Fruit fly (Drosophila melanogaster) whole organism, embryonic: ENCODE measurements around the gene Rrp5.

Experiments used
- Adf1 ChIP-seq: fragments of 200-800 bp; sonication (Bioruptor generic); IDR thresholded peaks from 2 replicates; pipeline ENCODE4 v1.3.6; 2022; ENCODE audit warnings: missing biosample characterization, missing genetic modification characterization
- Bdp1 ChIP-seq: fragments of 200-800 bp; sonication (Bioruptor generic); optimal IDR thresholded peaks from 3 replicates; lab custom pipeline; 2016; ENCODE audit warnings: missing biosample characterization, missing genetic modification characterization
- CG11398 ChIP-seq: fragments of 200-800 bp; sonication (Bioruptor generic); optimal IDR thresholded peaks from 2 replicates; lab custom pipeline; 2016; ENCODE audit warnings: missing biosample characterization, missing genetic modification characterization
- CG11696 ChIP-seq: fragments of 200-800 bp; sonication (Bioruptor generic); IDR thresholded peaks from 2 replicates; pipeline ENCODE4 v1.3.6; 2022; ENCODE audit warnings: missing biosample characterization, missing genetic modification characterization
- CG12659 ChIP-seq: fragments of 200-800 bp; sonication (Bioruptor generic); optimal IDR thresholded peaks from 3 replicates; lab custom pipeline; 2017; ENCODE audit warnings: mild to moderate bottlenecking, missing biosample characterization, missing genetic modification reagents, missing genetic modification characterization
- CG12942 ChIP-seq: fragments of 200-800 bp; sonication (Bioruptor generic); optimal IDR thresholded peaks from 3 replicates; lab custom pipeline; 2016; ENCODE audit warnings: missing biosample characterization, missing genetic modification characterization
- CG13296 ChIP-seq: fragments of 200-800 bp; sonication (Bioruptor generic); optimal IDR thresholded peaks from 3 replicates; lab custom pipeline; 2018; ENCODE audit warnings: missing biosample characterization, mild to moderate bottlenecking, missing genetic modification characterization
- CG14667 ChIP-seq: fragments of 200-800 bp; sonication (Bioruptor generic); IDR thresholded peaks from 2 replicates; pipeline ENCODE4 v1.3.6; 2022; ENCODE audit warnings: missing biosample characterization, missing genetic modification characterization
- CG14860 ChIP-seq: fragments of 200-800 bp; sonication (Bioruptor generic); IDR thresholded peaks from 3 replicates; pipeline ENCODE4 v1.3.6; 2022; ENCODE audit warnings: missing biosample characterization, missing genetic modification characterization; ENCODE audit not compliant: partially characterized antibody
- CG15479 ChIP-seq: fragments of 200-800 bp; sonication (Bioruptor generic); optimal IDR thresholded peaks from 3 replicates; lab custom pipeline; 2019; ENCODE audit warnings: missing biosample characterization, mild to moderate bottlenecking, missing genetic modification characterization, moderate library complexity
- CG1602 ChIP-seq: fragments of 200-800 bp; sonication (Bioruptor generic); optimal IDR thresholded peaks from 3 replicates; lab custom pipeline; 2016; ENCODE audit warnings: missing biosample characterization, missing genetic modification characterization
- CG17361 ChIP-seq: fragments of 200-800 bp; sonication (Bioruptor generic); IDR thresholded peaks from 3 replicates; pipeline ENCODE4 v1.3.6; 2022; ENCODE audit warnings: missing biosample characterization, missing genetic modification characterization
- CG2129 ChIP-seq: fragments of 200-800 bp; sonication (Bioruptor generic); IDR thresholded peaks from 2 replicates; pipeline ENCODE4 v1.3.6; 2022; ENCODE audit warnings: missing biosample characterization, missing genetic modification characterization; ENCODE audit not compliant: partially characterized antibody
- CG5953 ChIP-seq: fragments of 200-800 bp; sonication (Bioruptor generic); IDR thresholded peaks from 2 replicates; pipeline ENCODE4 v1.3.6; 2022; ENCODE audit warnings: missing biosample characterization, missing genetic modification characterization
- CG6813 ChIP-seq: fragments of 200-800 bp; sonication (Bioruptor generic); optimal IDR thresholded peaks from 2 replicates; lab custom pipeline; 2017; ENCODE audit warnings: missing biosample characterization, missing genetic modification characterization, mild to moderate bottlenecking, moderate library complexity, missing genetic modification reagents
- CG7745 ChIP-seq: fragments of 200-800 bp; sonication (Bioruptor generic); optimal IDR thresholded peaks from 2 replicates; lab custom pipeline; 2018; ENCODE audit warnings: missing biosample characterization, mild to moderate bottlenecking, missing genetic modification characterization, moderate library complexity
- CG7928 ChIP-seq: fragments of 200-800 bp; sonication (Bioruptor generic); optimal IDR thresholded peaks from 2 replicates; lab custom pipeline; 2017; ENCODE audit warnings: missing biosample characterization, mild to moderate bottlenecking, missing genetic modification characterization
- CG8765 ChIP-seq: fragments of 200-800 bp; sonication (Bioruptor generic); IDR thresholded peaks from 2 replicates; pipeline ENCODE4 v1.3.6; 2022; ENCODE audit warnings: missing biosample characterization, missing genetic modification characterization
- Chrac-16 ChIP-seq: fragments of 200-800 bp; sonication (Bioruptor generic); optimal IDR thresholded peaks from 3 replicates; lab custom pipeline; 2016; ENCODE audit warnings: missing biosample characterization, missing genetic modification characterization
- Dp ChIP-seq: fragments of 200-800 bp; sonication (Bioruptor generic); optimal IDR thresholded peaks from 2 replicates; lab custom pipeline; 2018; ENCODE audit warnings: missing biosample characterization, mild to moderate bottlenecking, missing genetic modification characterization, moderate library complexity
- E2f1 ChIP-seq: fragments of 200-800 bp; sonication (Bioruptor generic); IDR thresholded peaks from 2 replicates; pipeline ENCODE4 v1.3.6; 2022; ENCODE audit warnings: missing biosample characterization, missing genetic modification characterization
- ERR ChIP-seq: fragments of 200-800 bp; sonication (Bioruptor generic); optimal IDR thresholded peaks from 2 replicates; lab custom pipeline; 2016; ENCODE audit warnings: missing biosample characterization, missing genetic modification characterization
- Ets97D ChIP-seq: fragments of 200-800 bp; sonication (Bioruptor generic); optimal IDR thresholded peaks from 3 replicates; lab custom pipeline; 2016; ENCODE audit warnings: missing biosample characterization, missing genetic modification characterization
- HHEX ChIP-seq: fragments of 200-800 bp; sonication (Bioruptor generic); optimal IDR thresholded peaks from 3 replicates; lab custom pipeline; 2017; ENCODE audit warnings: missing biosample characterization, mild to moderate bottlenecking, missing genetic modification characterization, missing genetic modification reagents
- HLH54F ChIP-seq: fragments of 200-800 bp; sonication (Bioruptor generic); optimal IDR thresholded peaks from 3 replicates; lab custom pipeline; 2016; ENCODE audit warnings: missing biosample characterization, missing genetic modification characterization
- HmgD ChIP-seq: fragments of 200-800 bp; sonication (Bioruptor generic); optimal IDR thresholded peaks from 3 replicates; lab custom pipeline; 2016; ENCODE audit warnings: missing biosample characterization, missing genetic modification characterization
- Hr3 ChIP-seq: fragments of 200-800 bp; sonication (Bioruptor generic); optimal IDR thresholded peaks from 3 replicates; lab custom pipeline; 2016; ENCODE audit warnings: missing biosample characterization, missing genetic modification characterization
- Kr ChIP-seq: fragments of 200-800 bp; sonication (Bioruptor generic); optimal IDR thresholded peaks from 2 replicates; lab custom pipeline; 2017; ENCODE audit warnings: missing biosample characterization, mild to moderate bottlenecking, missing genetic modification characterization
- Lhr ChIP-seq: fragments of 200-800 bp; sonication (Bioruptor generic); optimal IDR thresholded peaks from 3 replicates; lab custom pipeline; 2017; ENCODE audit warnings: mild to moderate bottlenecking, missing biosample characterization, missing genetic modification reagents, missing genetic modification characterization
- MTF-1 ChIP-seq: fragments of 200-800 bp; sonication (Bioruptor generic); optimal IDR thresholded peaks from 2 replicates; lab custom pipeline; 2018; ENCODE audit warnings: missing biosample characterization, mild to moderate bottlenecking, missing genetic modification characterization, borderline replicate concordance
- Neu2 ChIP-seq: fragments of 200-800 bp; sonication (Bioruptor generic); optimal IDR thresholded peaks from 3 replicates; lab custom pipeline; 2016; ENCODE audit warnings: missing biosample characterization, missing genetic modification characterization, borderline replicate concordance
- Sox102F ChIP-seq: fragments of 200-800 bp; sonication (Bioruptor generic); optimal IDR thresholded peaks from 2 replicates; lab custom pipeline; 2018; ENCODE audit warnings: missing biosample characterization, mild to moderate bottlenecking, missing genetic modification characterization, moderate library complexity
- Stat92E ChIP-seq, 3 experiments: fragments of >200 bp in 2 of 3; fragments of 200-800 bp in 1 of 3; sonication (Bioruptor generic) in 1 of 3; optimal IDR thresholded peaks; 2 replicates each; lab custom pipeline; 2017 to 2019; ENCODE audit warnings: missing biosample characterization in 3 of 3, missing genetic modification characterization in 3 of 3, mild to moderate bottlenecking in 1 of 3, moderate library complexity in 1 of 3
- TFAM ChIP-seq: fragments of 200-800 bp; sonication (Bioruptor generic); optimal IDR thresholded peaks from 2 replicates; lab custom pipeline; 2017; ENCODE audit warnings: missing biosample characterization, missing genetic modification characterization, inconsistent platforms
- bbx ChIP-seq: fragments of 200-800 bp; sonication (Bioruptor generic); IDR thresholded peaks from 2 replicates; pipeline ENCODE4 v1.3.6; 2022; ENCODE audit warnings: missing biosample characterization, missing genetic modification characterization; ENCODE audit not compliant: partially characterized antibody
- dati ChIP-seq: fragments of 200-800 bp; sonication (Bioruptor generic); IDR thresholded peaks from 2 replicates; pipeline ENCODE4 v1.3.6; 2022; ENCODE audit warnings: missing biosample characterization, missing genetic modification characterization
- esg ChIP-seq: fragments of 200-800 bp; sonication (Bioruptor generic); conservative IDR thresholded peaks from 2 replicates; pipeline ENCODE4 v1.3.6; 2022; ENCODE audit warnings: missing biosample characterization, missing genetic modification characterization
- gcm ChIP-seq: fragments of 200-800 bp; sonication (Bioruptor generic); optimal IDR thresholded peaks from 2 replicates; lab custom pipeline; 2019; ENCODE audit warnings: missing biosample characterization, mild to moderate bottlenecking, missing genetic modification characterization, moderate library complexity
- kni ChIP-seq: fragments of 200-800 bp; sonication (Bioruptor generic); optimal IDR thresholded peaks from 3 replicates; lab custom pipeline; 2017; ENCODE audit warnings: mild to moderate bottlenecking, missing biosample characterization, missing genetic modification reagents, missing genetic modification characterization
- onecut ChIP-seq: fragments of 200-800 bp; sonication (Bioruptor generic); IDR thresholded peaks from 2 replicates; pipeline ENCODE4 v1.3.6; 2022; ENCODE audit warnings: missing biosample characterization, missing genetic modification characterization
- pfk ChIP-seq: fragments of 200-800 bp; sonication (Bioruptor generic); optimal IDR thresholded peaks from 2 replicates; lab custom pipeline; 2018; ENCODE audit warnings: missing biosample characterization, mild to moderate bottlenecking, missing genetic modification characterization, moderate library complexity
- sc ChIP-seq, 3 experiments: fragments of >200 bp in 2 of 3; fragments of 200-800 bp in 1 of 3; sonication (Bioruptor generic) in 1 of 3; optimal IDR thresholded peaks; 2 replicates in 2 of 3; 3 replicates in 1 of 3; lab custom pipeline; 2017; ENCODE audit warnings: mild to moderate bottlenecking in 1 of 3, missing biosample characterization in 1 of 3, missing genetic modification characterization in 1 of 3, missing genetic modification reagents in 1 of 3
- tio ChIP-seq: fragments of 200-800 bp; sonication (Bioruptor generic); optimal IDR thresholded peaks from 2 replicates; lab custom pipeline; 2017; ENCODE audit warnings: missing biosample characterization, missing genetic modification characterization, inconsistent platforms
- tll ChIP-seq, 2 experiments: fragments of 200-800 bp in 1 of 2; fragments of >200 bp in 1 of 2; sonication (Bioruptor generic) in 1 of 2; optimal IDR thresholded peaks; 2 replicates each; lab custom pipeline; 2017 to 2019; ENCODE audit warnings: missing biosample characterization in 2 of 2, missing genetic modification characterization in 2 of 2, mild to moderate bottlenecking in 1 of 2, moderate library complexity in 1 of 2
- twi ChIP-seq: fragments of 200-800 bp; optimal IDR thresholded peaks from 2 replicates; lab custom pipeline; 2019; ENCODE audit warnings: missing biosample characterization, mild to moderate bottlenecking, missing genetic modification characterization, moderate library complexity
- wor ChIP-seq: fragments of 200-800 bp; sonication (Bioruptor generic); IDR thresholded peaks from 2 replicates; pipeline ENCODE4 v1.3.6; 2022; ENCODE audit warnings: missing biosample characterization, missing genetic modification characterization
- zen ChIP-seq: fragments of 200-800 bp; sonication (Bioruptor generic); optimal IDR thresholded peaks from 3 replicates; lab custom pipeline; 2018; ENCODE audit warnings: missing biosample characterization, mild to moderate bottlenecking, missing genetic modification characterization, moderate library complexity

Rrp5 gene

dm6 chr3R:24298534-24298936, 34.6 kb downstream of the Rrp5 start (continued):
- TF ChIP-seq TFAM (GFP tag; lab: Kevin White, UChicago) = no peak
- TF ChIP-seq CG14667 (GFP tag; lab: Robert Waterston, UW) = no peak
- peak; percentile 7 for TF ChIP-seq CG6813 (GFP tag; lab: Kevin White, UChicago)
- TF ChIP-seq sc (optimal IDR thresholded peaks at IDR 0.05; lab: Kevin White, UChicago) = no peak
- peak; percentile 10 for TF ChIP-seq sc (GFP tag; optimal IDR thresholded peaks at IDR 0.05; lab: Kevin White, UChicago)
- peak; percentile 33 for TF ChIP-seq Sox102F (GFP tag; lab: Kevin White, UChicago)
- 0 out of 2 replicates have a peak, but pooled peaks have one; percentile 16 for TF ChIP-seq E2f1
- TF ChIP-seq CG11398 (GFP tag; lab: Kevin White, UChicago) = no peak
- TF ChIP-seq Neu2 (GFP tag; lab: Kevin White, UChicago) = no peak
- TF ChIP-seq CG11696 (GFP tag; lab: Robert Waterston, UW) = no peak
- no peak for TF ChIP-seq bbx
- TF ChIP-seq MTF-1 (GFP tag; lab: Kevin White, UChicago) = peak; percentile 23
- TF ChIP-seq dati (GFP tag; lab: Robert Waterston, UW) = no peak
- no peak for TF ChIP-seq CG5953 (GFP tag; lab: Robert Waterston, UW)
- no peak for TF ChIP-seq CG2129 (GFP tag; lab: Robert Waterston, UW)
- TF ChIP-seq esg (GFP tag; lab: Robert Waterston, UW) = no peak
- no peak for TF ChIP-seq Bdp1 (GFP tag; lab: Kevin White, UChicago)
- no peak for TF ChIP-seq CG7928 (GFP tag; lab: Kevin White, UChicago)
- no peak for TF ChIP-seq Chrac-16 (GFP tag; lab: Kevin White, UChicago)
- no peak for TF ChIP-seq CG12659 (GFP tag; lab: Kevin White, UChicago)
- no peak for TF ChIP-seq Dp (GFP tag; lab: Kevin White, UChicago)
- no peak for TF ChIP-seq Ets97D (GFP tag; lab: Kevin White, UChicago)
- TF ChIP-seq Lhr = no peak
- TF ChIP-seq CG17361 = peak; percentile 31; the same call in 1 of the 3 replicates

- peak; percentile 78 for TF ChIP-seq zen
- TF ChIP-seq kni = peak; percentile 93
- TF ChIP-seq onecut (GFP tag; lab: Robert Waterston, UW) = no peak
- peak; percentile 1 for TF ChIP-seq CG7745 (tag; lab: Kevin White, UChicago)
- no peak for TF ChIP-seq pfk (GFP tag; lab: Kevin White, UChicago)
- no peak for TF ChIP-seq wor (GFP tag; lab: Robert Waterston, UW)
- TF ChIP-seq Stat92E (GFP tag; optimal IDR thresholded peaks at IDR 0.05; lab: Kevin White, UChicago) = peak in 1 of 3 experiments; percentile 90
- TF ChIP-seq CG15479 = peak; percentile 87
- no peak for TF ChIP-seq HLH54F
- TF ChIP-seq ERR (GFP tag; lab: Kevin White, UChicago) = no peak
- TF ChIP-seq twi (tag; lab: Kevin White, UChicago) = peak; percentile 48
- TF ChIP-seq CG6813 (GFP tag; lab: Kevin White, UChicago) = no peak
- no peak for TF ChIP-seq gcm (GFP tag; lab: Kevin White, UChicago)
- TF ChIP-seq Adf1 (GFP tag; lab: Robert Waterston, UW) = no peak
- no peak for TF ChIP-seq HHEX
- TF ChIP-seq CG8765 = no peak
- no peak for TF ChIP-seq CG13296
- no peak for TF ChIP-seq CG1602 (GFP tag; lab: Kevin White, UChicago)
- no peak for TF ChIP-seq Hr3 (GFP tag; lab: Kevin White, UChicago)
- no peak for TF ChIP-seq tio
- no peak for TF ChIP-seq CG11696 (GFP tag; lab: Robert Waterston, UW)
- TF ChIP-seq CG12942 (GFP tag; lab: Kevin White, UChicago) = no peak
- TF ChIP-seq Kr (GFP tag; lab: Kevin White, UChicago) = no peak
- peak in 1 of 2 experiments; percentile 95 for TF ChIP-seq tll (GFP tag; optimal IDR thresholded peaks at IDR 0.05; lab: Kevin White, UChicago)
- TF ChIP-seq CG14860 (GFP tag; lab: Robert Waterston, UW) = no peak
- no peak for TF ChIP-seq HmgD
Observed at dm6 chr3R:24297444-24298146, 35.5 kb downstream of the Rrp5 start.
